Fruit fly (Drosophila melanogaster) whole organism, embryonic: Measurements from ENCODE around the gene deltaCOP.
A peak's percentile ranks its signal among the peaks of the same experiment; 100 is the strongest.

ENCODE experiments used
- C15 ChIP-seq: fragments of 200-800 bp; sonication (Bioruptor generic); IDR thresholded peaks from 3 replicates; pipeline ENCODE4 v1.3.6; 2022; ENCODE audit warnings: missing biosample characterization, missing genetic modification characterization
- CG10462 ChIP-seq: fragments of 200-800 bp; sonication (Bioruptor generic); optimal IDR thresholded peaks from 2 replicates; lab custom pipeline; 2016; ENCODE audit warnings: missing biosample characterization, missing genetic modification characterization
- CG10959 ChIP-seq: fragments of 200-800 bp; sonication (Bioruptor generic); IDR thresholded peaks from 2 replicates; pipeline ENCODE4 v1.3.6; 2022; ENCODE audit warnings: missing biosample characterization, missing genetic modification characterization
- CG10979 ChIP-seq: fragments of 200-800 bp; sonication (Bioruptor generic); optimal IDR thresholded peaks from 2 replicates; lab custom pipeline; 2018; ENCODE audit warnings: missing biosample characterization, mild to moderate bottlenecking, missing genetic modification characterization, moderate library complexity
- CG11456 ChIP-seq: fragments of 200-800 bp; sonication (Bioruptor generic); IDR thresholded peaks from 3 replicates; pipeline ENCODE4 v1.3.6; 2022; ENCODE audit warnings: missing biosample characterization, missing genetic modification characterization
- CG11560 ChIP-seq: fragments of 200-800 bp; sonication (Bioruptor generic); IDR thresholded peaks from 3 replicates; pipeline ENCODE4 v1.3.6; 2022; ENCODE audit warnings: missing biosample characterization, missing genetic modification characterization
- CG14014 ChIP-seq: fragments of 200-800 bp; sonication (Bioruptor generic); IDR thresholded peaks from 2 replicates; pipeline ENCODE4 v1.3.6; 2022; ENCODE audit warnings: missing biosample characterization, missing genetic modification characterization
- CG15073 ChIP-seq: fragments of 200-800 bp; sonication (Bioruptor generic); optimal IDR thresholded peaks from 2 replicates; lab custom pipeline; 2016; ENCODE audit warnings: missing biosample characterization, missing genetic modification characterization
- CG1602 ChIP-seq: fragments of 200-800 bp; sonication (Bioruptor generic); optimal IDR thresholded peaks from 3 replicates; lab custom pipeline; 2016; ENCODE audit warnings: missing biosample characterization, missing genetic modification characterization
- CG17328 ChIP-seq: fragments of 200-800 bp; sonication (Bioruptor generic); IDR thresholded peaks from 2 replicates; pipeline ENCODE4 v1.3.6; 2022; ENCODE audit warnings: missing biosample characterization, missing genetic modification characterization
- CG2199 ChIP-seq: fragments of 200-800 bp; sonication (Bioruptor generic); IDR thresholded peaks from 3 replicates; pipeline ENCODE4 v1.3.6; 2022; ENCODE audit warnings: missing biosample characterization, missing genetic modification characterization
- CG2875 ChIP-seq: fragments of 200-800 bp; sonication (Bioruptor generic); optimal IDR thresholded peaks from 2 replicates; lab custom pipeline; 2017; ENCODE audit warnings: missing biosample characterization, mild to moderate bottlenecking, missing genetic modification characterization, missing genetic modification reagents
- CG34422 ChIP-seq: fragments of 200-800 bp; sonication (Bioruptor generic); IDR thresholded peaks from 3 replicates; pipeline ENCODE4 v1.3.6; 2022; ENCODE audit warnings: missing biosample characterization, missing genetic modification characterization
- CG3847 ChIP-seq: fragments of 200-800 bp; sonication (Bioruptor generic); IDR thresholded peaks from 2 replicates; pipeline ENCODE4 v1.3.6; 2022; ENCODE audit warnings: missing biosample characterization, missing genetic modification characterization
- CG4328 ChIP-seq: fragments of 200-800 bp; sonication (Bioruptor generic); optimal IDR thresholded peaks from 3 replicates; lab custom pipeline; 2017; ENCODE audit warnings: missing biosample characterization, missing genetic modification reagents, missing genetic modification characterization
- CG7839 ChIP-seq: fragments of 200-800 bp; sonication (Bioruptor generic); optimal IDR thresholded peaks from 3 replicates; lab custom pipeline; 2018; ENCODE audit warnings: missing biosample characterization, mild to moderate bottlenecking, missing genetic modification characterization, moderate library complexity
- CG7963 ChIP-seq: fragments of 200-800 bp; sonication (Bioruptor generic); IDR thresholded peaks from 3 replicates; pipeline ENCODE4 v1.3.6; 2022; ENCODE audit warnings: missing biosample characterization, missing genetic modification characterization; ENCODE audit not compliant: partially characterized antibody
- CG9215 ChIP-seq: fragments of 200-800 bp; sonication (Bioruptor generic); IDR thresholded peaks from 2 replicates; pipeline ENCODE4 v1.3.6; 2022; ENCODE audit warnings: missing biosample characterization, missing genetic modification characterization
- CrebB ChIP-seq: fragments of 200-800 bp; sonication (Bioruptor generic); optimal IDR thresholded peaks from 3 replicates; lab custom pipeline; 2018; ENCODE audit warnings: missing biosample characterization, mild to moderate bottlenecking, missing genetic modification characterization
- Drgx ChIP-seq: fragments of 200-800 bp; sonication (Bioruptor generic); IDR thresholded peaks from 2 replicates; pipeline ENCODE4 v1.3.6; 2022; ENCODE audit warnings: missing biosample characterization, missing genetic modification characterization
- Eip74EF ChIP-seq, 2 experiments: fragments of 200-800 bp in 1 of 2; fragments of >200 bp in 1 of 2; sonication (Bioruptor generic) in 1 of 2; optimal IDR thresholded peaks; 2 replicates each; lab custom pipeline; 2017 to 2019; ENCODE audit warnings: missing biosample characterization in 2 of 2, missing genetic modification characterization in 2 of 2, mild to moderate bottlenecking in 1 of 2, moderate library complexity in 1 of 2
- Fer2 ChIP-seq: fragments of 200-800 bp; sonication (Bioruptor generic); optimal IDR thresholded peaks from 2 replicates; lab custom pipeline; 2018; ENCODE audit warnings: missing biosample characterization, mild to moderate bottlenecking, missing genetic modification characterization, moderate library complexity
- H15 ChIP-seq: fragments of 200-800 bp; sonication (Bioruptor generic); IDR thresholded peaks from 3 replicates; pipeline ENCODE4 v1.3.6; 2022; ENCODE audit warnings: missing biosample characterization, missing genetic modification characterization
- H2.0 ChIP-seq: fragments of 200-800 bp; sonication (Bioruptor generic); IDR thresholded peaks from 2 replicates; pipeline ENCODE4 v1.3.6; 2022; ENCODE audit warnings: missing biosample characterization, missing genetic modification characterization
- Hr39 ChIP-seq: fragments of >200 bp; optimal IDR thresholded peaks from 2 replicates; lab custom pipeline; 2017
- Hr51 ChIP-seq, 2 experiments: fragments of 200-800 bp; sonication (Bioruptor generic); optimal IDR thresholded peaks; 2 replicates in 1 of 2; 3 replicates in 1 of 2; lab custom pipeline; 2016 to 2018; ENCODE audit warnings: missing biosample characterization in 2 of 2, missing genetic modification characterization in 2 of 2, mild to moderate bottlenecking in 1 of 2, moderate library complexity in 1 of 2
- MESR4 ChIP-seq: fragments of 200-800 bp; sonication (Bioruptor generic); optimal IDR thresholded peaks from 2 replicates; lab custom pipeline; 2018; ENCODE audit warnings: missing biosample characterization, mild to moderate bottlenecking, missing genetic modification characterization, moderate library complexity
- Med ChIP-seq: fragments of 200-800 bp; sonication (Bioruptor generic); peaks from one replicate; lab custom pipeline; 2016; ENCODE audit warnings: missing biosample characterization, missing genetic modification characterization, mild to moderate bottlenecking, inconsistent platforms, moderate library complexity
- Oaz ChIP-seq: fragments of 200-800 bp; sonication (Bioruptor generic); IDR thresholded peaks from 2 replicates; pipeline ENCODE4 v1.3.6; 2022; ENCODE audit warnings: missing biosample characterization, missing genetic modification characterization
- Ssrp ChIP-seq: fragments of 200-800 bp; sonication (Bioruptor generic); optimal IDR thresholded peaks from 2 replicates; lab custom pipeline; 2018; ENCODE audit warnings: missing biosample characterization, mild to moderate bottlenecking, missing genetic modification characterization, moderate library complexity
- bigmax ChIP-seq: fragments of 200-800 bp; sonication (Bioruptor generic); optimal IDR thresholded peaks from 2 replicates; lab custom pipeline; 2018; ENCODE audit warnings: missing biosample characterization, mild to moderate bottlenecking, missing genetic modification characterization
- corto ChIP-seq: fragments of 200-800 bp; sonication (Bioruptor generic); optimal IDR thresholded peaks from 2 replicates; lab custom pipeline; 2016; ENCODE audit warnings: missing biosample characterization, mild to moderate bottlenecking, missing genetic modification characterization, moderate library complexity
- eyg ChIP-seq: fragments of 200-800 bp; sonication (Bioruptor generic); optimal IDR thresholded peaks from 3 replicates; lab custom pipeline; 2016; ENCODE audit warnings: missing biosample characterization, missing genetic modification characterization
- fd64A ChIP-seq: fragments of 200-800 bp; sonication (Bioruptor generic); optimal IDR thresholded peaks from 3 replicates; lab custom pipeline; 2018; ENCODE audit warnings: missing biosample characterization, mild to moderate bottlenecking, missing genetic modification characterization
- fd96Cb ChIP-seq: fragments of 200-800 bp; sonication (Bioruptor generic); optimal IDR thresholded peaks from 2 replicates; lab custom pipeline; 2018; ENCODE audit warnings: missing biosample characterization, mild to moderate bottlenecking, missing genetic modification characterization, moderate library complexity
- fru ChIP-seq: fragments of >200 bp; optimal IDR thresholded peaks from 2 replicates; lab custom pipeline; 2017
- gcm ChIP-seq: fragments of 200-800 bp; sonication (Bioruptor generic); optimal IDR thresholded peaks from 2 replicates; lab custom pipeline; 2019; ENCODE audit warnings: missing biosample characterization, mild to moderate bottlenecking, missing genetic modification characterization, moderate library complexity
- mirr ChIP-seq: fragments of 200-800 bp; sonication (Bioruptor generic); optimal IDR thresholded peaks from 3 replicates; lab custom pipeline; 2018; ENCODE audit warnings: missing biosample characterization, mild to moderate bottlenecking, missing genetic modification characterization
- nerfin-2 ChIP-seq: fragments of 200-800 bp; sonication (Bioruptor generic); IDR thresholded peaks from 2 replicates; pipeline ENCODE4 v1.3.6; 2022; ENCODE audit warnings: missing biosample characterization, missing genetic modification characterization; ENCODE audit not compliant: partially characterized antibody
- org-1 ChIP-seq: fragments of 200-800 bp; sonication (Bioruptor generic); optimal IDR thresholded peaks from 2 replicates; lab custom pipeline; 2017; ENCODE audit warnings: missing biosample characterization, missing genetic modification characterization
- pnt ChIP-seq: fragments of 200-800 bp; sonication (Bioruptor generic); optimal IDR thresholded peaks from 3 replicates; lab custom pipeline; 2016; ENCODE audit warnings: missing biosample characterization, missing genetic modification characterization
- pros ChIP-seq: fragments of 200-800 bp; sonication (Bioruptor generic); optimal IDR thresholded peaks from 3 replicates; lab custom pipeline; 2019; ENCODE audit warnings: missing biosample characterization, mild to moderate bottlenecking, missing genetic modification characterization, moderate library complexity
- row ChIP-seq: fragments of 200-800 bp; sonication (Bioruptor generic); IDR thresholded peaks from 3 replicates; pipeline ENCODE4 v1.3.6; 2022; ENCODE audit warnings: missing biosample characterization, missing genetic modification characterization
- sens ChIP-seq: fragments of 200-800 bp; sonication (Bioruptor generic); peaks from one replicate; lab custom pipeline; 2016; ENCODE audit warnings: missing biosample characterization, missing genetic modification characterization
- sens-2 ChIP-seq: fragments of 200-800 bp; sonication (Bioruptor generic); IDR thresholded peaks from 2 replicates; pipeline ENCODE4 v1.3.6; 2022; ENCODE audit warnings: missing biosample characterization, missing genetic modification characterization
- so ChIP-seq: fragments of 200-800 bp; sonication (Bioruptor generic); IDR thresholded peaks from 3 replicates; pipeline ENCODE4 v1.3.6; 2022; ENCODE audit warnings: missing biosample characterization, missing genetic modification characterization
- trh ChIP-seq: fragments of 200-800 bp; sonication (Bioruptor generic); optimal IDR thresholded peaks from 2 replicates; lab custom pipeline; 2016; ENCODE audit warnings: missing biosample characterization, missing genetic modification characterization
- tup ChIP-seq: fragments of 200-800 bp; sonication (Bioruptor generic); optimal IDR thresholded peaks from 2 replicates; lab custom pipeline; 2016; ENCODE audit warnings: missing biosample characterization, mild to moderate bottlenecking, missing genetic modification characterization, moderate library complexity
- twi ChIP-seq: fragments of 200-800 bp; optimal IDR thresholded peaks from 2 replicates; lab custom pipeline; 2019; ENCODE audit warnings: missing biosample characterization, mild to moderate bottlenecking, missing genetic modification characterization, moderate library complexity
- tx ChIP-seq: fragments of 200-800 bp; sonication (Bioruptor generic); optimal IDR thresholded peaks from 2 replicates; lab custom pipeline; 2016; ENCODE audit warnings: missing biosample characterization, missing genetic modification characterization
- wdn ChIP-seq: fragments of 200-800 bp; sonication (Bioruptor generic); IDR thresholded peaks from 2 replicates; pipeline ENCODE4 v1.3.6; 2022; ENCODE audit warnings: missing biosample characterization, missing genetic modification characterization
- zen ChIP-seq: fragments of 200-800 bp; sonication (Bioruptor generic); optimal IDR thresholded peaks from 3 replicates; lab custom pipeline; 2018; ENCODE audit warnings: missing biosample characterization, mild to moderate bottlenecking, missing genetic modification characterization, moderate library complexity

Gene deltaCOP

DNA sequence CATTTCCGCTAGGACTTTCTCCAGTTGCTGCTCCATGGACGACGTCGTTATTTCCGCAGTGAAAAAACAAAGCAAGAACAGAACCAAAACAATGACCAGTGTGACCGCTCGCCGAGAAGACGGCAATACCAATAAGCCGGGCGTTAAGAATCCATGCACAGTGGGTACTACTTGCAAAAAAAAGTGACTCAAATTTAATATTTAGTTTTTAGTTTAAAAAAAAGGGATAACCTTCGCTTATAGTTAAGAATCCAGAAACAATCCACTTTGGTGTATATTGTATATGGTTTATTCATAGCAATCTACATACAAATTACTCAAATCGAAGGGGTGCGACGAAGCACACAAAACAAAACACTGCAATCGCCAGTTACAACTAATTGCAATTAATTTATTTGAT, 2.7 kb downstream of the deltaCOP start, which contains the start of gene Lamtor5 (continued):
- TF ChIP-seq pnt (GFP tag; lab: Kevin White, UChicago) (no peak), fru (lab: Kevin White, UChicago) (no peak), twi (no peak), mirr (GFP tag; lab: Kevin White, UChicago) (no peak), row (peak; percentile 84), gcm (GFP tag; lab: Kevin White, UChicago) (no peak), Hr51 (GFP tag; optimal IDR thresholded peaks at IDR 0.05; lab: Kevin White, UChicago) (peak in 1 of 2 experiments; percentile 39), org-1 (no peak), corto (no peak), trh (no peak), CrebB (tag; lab: Kevin White, UChicago) (peak; percentile 5), C15 (GFP tag; lab: Robert Waterston, UW) (no peak), nerfin-2 (GFP tag; lab: Robert Waterston, UW) (peak; percentile 23; the same call in 1 of the 2 replicates), bigmax (no peak), CG9215 (no peak), eyg (GFP tag; lab: Kevin White, UChicago) (no peak), H2.0 (GFP tag; lab: Robert Waterston, UW) (no peak), CG17328 (0 out of 2 replicates have a peak, but pooled peaks have one; percentile 39), MESR4 (GFP tag; lab: Kevin White, UChicago) (peak; percentile 71), Drgx (GFP tag; lab: Robert Waterston, UW) (peak; percentile 19; the same call in 1 of the 2 replicates), fd96Cb (peak; percentile 8), Hr39 (no peak), so (peak; percentile 34; the same call in 1 of the 3 replicates), CG1602 (GFP tag; lab: Kevin White, UChicago) (no peak), CG4328 (GFP tag; lab: Kevin White, UChicago) (no peak), tx (no peak), fd64A (no peak), tup (no peak), sens-2 (GFP tag; lab: Robert Waterston, UW) (no peak), CG7839 (peak; percentile 56), CG3847 (GFP tag; lab: Robert Waterston, UW) (no peak), CG2199 (no peak), CG11560 (tag; lab: Robert Waterston, UW) (no peak), H15 (GFP tag; lab: Robert Waterston, UW) (no peak), CG10979 (tag; lab: Kevin White, UChicago) (peak; percentile 30), Med (peak; percentile 92), CG11456 (0 out of 3 replicates have a peak, but pooled peaks have one; percentile 33), pros (GFP tag; lab: Kevin White, UChicago) (no peak), CG10462 (GFP tag; lab: Kevin White, UChicago) (no peak), wdn (GFP tag; lab: Robert Waterston, UW) (no peak), CG7963 (no peak), sens (GFP tag; lab: Kevin White, UChicago) (peak; percentile 93), CG34422 (GFP tag; lab: Robert Waterston, UW) (peak; percentile 59; the same call in 1 of the 3 replicates), CG14014 (GFP tag; lab: Robert Waterston, UW) (peak; percentile 34; the same call in 1 of the 2 replicates), Fer2 (tag; lab: Kevin White, UChicago) (no peak), CG10959 (no peak), Eip74EF (GFP tag; optimal IDR thresholded peaks at IDR 0.05; lab: Kevin White, UChicago) (no peak), CG15073 (GFP tag; lab: Kevin White, UChicago) (no peak), Ssrp (peak; percentile 32), zen (tag; lab: Kevin White, UChicago) (no peak), Oaz (no peak), CG2875 (no peak)
